In genomic region chr3R:9174769-9175168, dm6 we compare ENCODE assay signal across 2 fruit fly cellular contexts.
A peak's percentile ranks its signal among the peaks of the same experiment; 100 is the strongest.
TF ChIP-seq lines count a peak whose summit lies in the region.

No protein-coding gene starts in this region.

- TF ChIP-seq CTCF in whole organism, embryonic (GFP tag; optimal IDR thresholded peaks at IDR 0.05; lab: Kevin White, UChicago), result no peak

TF ChIP-seq in whole organism, embryonic, 481 proteins besides CTCF, POLR2A, EP300 and RAD21:
- no peak for TF ChIP-seq CG18599 (GFP tag; optimal IDR thresholded peaks at IDR 0.05; lab: Kevin White, UChicago)
- TF ChIP-seq CG8281 (tag; optimal IDR thresholded peaks at IDR 0.05; lab: Kevin White, UChicago), result no peak
- TF ChIP-seq kni (GFP tag; optimal IDR thresholded peaks at IDR 0.05; lab: Kevin White, UChicago), result no peak
- no peak for TF ChIP-seq esg (GFP tag; conservative IDR thresholded peaks at IDR 0.05; lab: Robert Waterston, UW)
- peak; percentile 73; the same call in 1 of the 3 replicates for TF ChIP-seq CG2199 (GFP tag; IDR thresholded peaks at IDR 0.05; lab: Robert Waterston, UW)
- TF ChIP-seq CG3281 (GFP tag; optimal IDR thresholded peaks at IDR 0.05; lab: Kevin White, UChicago), result no peak
- TF ChIP-seq ab (GFP tag; optimal IDR thresholded peaks at IDR 0.05; lab: Kevin White, UChicago), result no peak
- no peak for TF ChIP-seq bbx (GFP tag; IDR thresholded peaks at IDR 0.05; lab: Robert Waterston, UW; ENCODE audit: partially characterized antibody)
- TF ChIP-seq ind (GFP tag; optimal IDR thresholded peaks at IDR 0.05; lab: Kevin White, UChicago), result no peak
- TF ChIP-seq Gsc (GFP tag; IDR thresholded peaks at IDR 0.05; lab: Robert Waterston, UW), result no peak
- TF ChIP-seq tx (GFP tag; optimal IDR thresholded peaks at IDR 0.05; lab: Kevin White, UChicago), result no peak
- no peak for TF ChIP-seq peb (GFP tag; IDR thresholded peaks at IDR 0.05; lab: Robert Waterston, UW)
- 0 out of 4 replicates have a peak, but pooled peaks have one; percentile 50 for TF ChIP-seq chinmo (GFP tag; IDR thresholded peaks at IDR 0.05; lab: Robert Waterston, UW; ENCODE audit: partially characterized antibody)
- TF ChIP-seq so (GFP tag; IDR thresholded peaks at IDR 0.05; lab: Robert Waterston, UW), result no peak
- TF ChIP-seq CG14441 (GFP tag; IDR thresholded peaks at IDR 0.05; lab: Robert Waterston, UW), result no peak
- no peak for TF ChIP-seq Scr (GFP tag; IDR thresholded peaks at IDR 0.05; lab: Robert Waterston, UW; ENCODE audit: partially characterized antibody)
- peak; percentile 46 for TF ChIP-seq scrt (GFP tag; optimal IDR thresholded peaks at IDR 0.05; lab: Kevin White, UChicago)
- peak in 1 of 2 experiments; percentile 14 for TF ChIP-seq Hr78 (GFP tag; optimal IDR thresholded peaks at IDR 0.05; lab: Kevin White, UChicago)
- TF ChIP-seq vvl (GFP tag; IDR thresholded peaks at IDR 0.05; lab: Robert Waterston, UW), result peak; percentile 93
- TF ChIP-seq CG11504 (tag; optimal IDR thresholded peaks at IDR 0.05; lab: Kevin White, UChicago), result peak; percentile 99

TF ChIP-seq in whole organism, pupa, 21 proteins besides CTCF, POLR2A, EP300 and RAD21:
- no peak for TF ChIP-seq CG8301 (tag; optimal IDR thresholded peaks at IDR 0.05; lab: Kevin White, UChicago)
- TF ChIP-seq EcR (GFP tag; optimal IDR thresholded peaks at IDR 0.05; lab: Kevin White, UChicago), result peak; percentile 42
TF ChIP-seq in whole organism, pupa: peak in this region for 1.
